Fruit fly (Drosophila melanogaster): ENCODE data around the gene dac.

The dac gene

DNA sequence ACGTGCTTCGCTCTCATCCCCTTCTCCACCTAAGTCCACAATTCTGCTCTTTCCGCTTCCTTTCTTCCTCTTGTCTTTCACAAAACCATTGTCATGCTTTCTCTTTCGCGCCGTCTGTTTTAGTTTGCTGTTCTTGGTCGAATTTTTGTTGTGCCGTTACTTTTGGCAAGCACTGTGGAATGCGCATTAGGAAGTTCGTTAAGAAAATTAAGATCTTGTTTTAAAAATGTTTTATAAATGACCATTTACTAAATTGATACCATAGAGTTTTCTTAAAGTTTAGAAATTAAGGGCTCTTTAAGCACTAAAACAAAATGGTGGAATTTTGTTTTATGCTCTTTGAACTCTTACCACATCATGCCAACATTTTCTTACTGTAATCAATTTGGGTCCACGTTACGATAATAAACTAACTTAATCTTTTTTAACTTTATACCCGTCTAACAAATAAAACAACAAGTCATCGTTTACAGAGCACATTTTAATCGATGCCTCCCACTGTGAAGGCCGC is 49.3 kb upstream of the dac start (continued):
- peak; percentile 21 for TF ChIP-seq CG11398 (GFP tag; optimal IDR thresholded peaks at IDR 0.05)
- TF ChIP-seq D (optimal IDR thresholded peaks at IDR 0.05), result no peak
- peak; percentile 36 for TF ChIP-seq D (GFP tag; optimal IDR thresholded peaks at IDR 0.05)
- TF ChIP-seq CG2199 (GFP tag; IDR thresholded peaks at IDR 0.05), result no peak
- TF ChIP-seq Adf1 (GFP tag; IDR thresholded peaks at IDR 0.05), result no peak; the same call in 1 of the 2 replicates
- no peak for TF ChIP-seq CG16779 (GFP tag; IDR thresholded peaks at IDR 0.05)
- no peak for TF ChIP-seq CG2129 (GFP tag; IDR thresholded peaks at IDR 0.05; ENCODE audit: partially characterized antibody)
- peak; percentile 86 for TF ChIP-seq CG11504 (tag; optimal IDR thresholded peaks at IDR 0.05)
- peak; percentile 11; the same call in 1 of the 2 replicates for TF ChIP-seq CG10366 (GFP tag; IDR thresholded peaks at IDR 0.05)
- TF ChIP-seq CG6791 (GFP tag; IDR thresholded peaks at IDR 0.05; ENCODE audit: partially characterized antibody), result no peak
- peak; percentile 90 for TF ChIP-seq gem (tag; optimal IDR thresholded peaks at IDR 0.05)
- peak; percentile 75 for TF ChIP-seq CG12391 (tag; optimal IDR thresholded peaks at IDR 0.05)
- TF ChIP-seq unc-4 (GFP tag; IDR thresholded peaks at IDR 0.05; ENCODE audit: partially characterized antibody), result no peak
- peak; percentile 47 for TF ChIP-seq CG33213 (GFP tag; optimal IDR thresholded peaks at IDR 0.05)
- peak; percentile 50 for TF ChIP-seq az2 (GFP tag; optimal IDR thresholded peaks at IDR 0.05)
- TF ChIP-seq CG2120 (GFP tag; optimal IDR thresholded peaks at IDR 0.05), result peak; percentile 92
- TF ChIP-seq CG14965 (GFP tag; optimal IDR thresholded peaks at IDR 0.05; ENCODE audit: borderline replicate concordance), result no peak
- TF ChIP-seq p53 (GFP tag; optimal IDR thresholded peaks at IDR 0.05), result peak; percentile 13
- TF ChIP-seq Chrac-16 (GFP tag; optimal IDR thresholded peaks at IDR 0.05), result peak; percentile 52
- TF ChIP-seq CG13894 (tag; optimal IDR thresholded peaks at IDR 0.05), result peak; percentile 50
- peak; percentile 45 for TF ChIP-seq CG1529 (GFP tag; optimal IDR thresholded peaks at IDR 0.05)
- peak; percentile 77 for TF ChIP-seq CG18619 (GFP tag; optimal IDR thresholded peaks at IDR 0.05)
- peak; percentile 67 for TF ChIP-seq CG9215 (GFP tag; IDR thresholded peaks at IDR 0.05)
- TF ChIP-seq Six4 (GFP tag; optimal IDR thresholded peaks at IDR 0.05), result peak; percentile 59
- no peak for TF ChIP-seq Optix (GFP tag; IDR thresholded peaks at IDR 0.05)
- no peak for TF ChIP-seq prd (optimal IDR thresholded peaks at IDR 0.05)
- peak; percentile 12; the same call in 1 of the 3 replicates for TF ChIP-seq prd (GFP tag; IDR thresholded peaks at IDR 0.05)
- TF ChIP-seq CG10321 (GFP tag; IDR thresholded peaks at IDR 0.05), result no peak
- TF ChIP-seq sd (tag; optimal IDR thresholded peaks at IDR 0.05), result peak; percentile 71
- TF ChIP-seq gro (GFP tag; optimal IDR thresholded peaks at IDR 0.05), result peak; percentile 82
- peak; percentile 52; the same call in 1 of the 2 replicates for TF ChIP-seq CG6689 (GFP tag; IDR thresholded peaks at IDR 0.05)
- peak; percentile 88 for TF ChIP-seq pho (GFP tag; optimal IDR thresholded peaks at IDR 0.05)
- TF ChIP-seq Dip3 (GFP tag; optimal IDR thresholded peaks at IDR 0.05), result peak; percentile 84
- peak; percentile 13 for TF ChIP-seq CG1603 (tag; optimal IDR thresholded peaks at IDR 0.05)
- no peak for TF ChIP-seq CG4730 (GFP tag; IDR thresholded peaks at IDR 0.05)
- no peak for TF ChIP-seq fru (optimal IDR thresholded peaks at IDR 0.05)
- TF ChIP-seq bab2 (GFP tag; optimal IDR thresholded peaks at IDR 0.05), result peak; percentile 70
- TF ChIP-seq Rx (GFP tag; IDR thresholded peaks at IDR 0.05), result peak; percentile 28; the same call in 1 of the 2 replicates
- no peak for TF ChIP-seq sc (optimal IDR thresholded peaks at IDR 0.05)
- TF ChIP-seq sc (GFP tag; optimal IDR thresholded peaks at IDR 0.05), result peak; percentile 28
- TF ChIP-seq ato (GFP tag; IDR thresholded peaks at IDR 0.05; ENCODE audit: partially characterized antibody), result no peak
- TF ChIP-seq en (GFP tag; optimal IDR thresholded peaks at IDR 0.05), result peak; percentile 66
- TF ChIP-seq dimm (GFP tag; IDR thresholded peaks at IDR 0.05), result no peak

Data from whole organism, embryonic.